Worm (Caenorhabditis elegans) whole organism, young adult: ENCODE results near the gene puf-6.

ENCODE experiments used
- F23B12.7 ChIP-seq: sonication (generic microtip); optimal IDR thresholded peaks from 2 replicates; lab custom pipeline; 2017; ENCODE audit warnings: missing genetic modification characterization, mild to moderate bottlenecking, missing compliant biosample characterization, antibody characterized with exemption, moderate library complexity; ENCODE audit not compliant: insufficient read depth
- F52B5.7 ChIP-seq: sonication (generic microtip); optimal IDR thresholded peaks from 2 replicates; lab custom pipeline; 2016; ENCODE audit warnings: mild to moderate bottlenecking, missing genetic modification characterization, missing compliant biosample characterization
- F55B11.4 ChIP-seq: sonication (generic microtip); optimal IDR thresholded peaks from 2 replicates; lab custom pipeline; 2016; ENCODE audit warnings: missing compliant biosample characterization, missing genetic modification characterization, borderline replicate concordance; ENCODE audit not compliant: insufficient read depth
- Y53F4B.3 ChIP-seq: fragments of 200-800 bp; sonication (Bioruptor generic); IDR thresholded peaks from 2 replicates; pipeline ENCODE4 v1.3.6; 2022; ENCODE audit warnings: missing genetic modification reagents, missing genetic modification characterization, missing compliant biosample characterization
- Y53G8AR.9 ChIP-seq: fragments of 200-800 bp; sonication (Bioruptor generic); conservative IDR thresholded peaks from 2 replicates; pipeline ENCODE4 v1.3.6; 2022; ENCODE audit warnings: missing genetic modification reagents, missing genetic modification characterization, missing compliant biosample characterization
- Y79H2A.3 ChIP-seq: fragments of 200-800 bp; sonication (Bioruptor generic); conservative IDR thresholded peaks from 2 replicates; pipeline ENCODE4 v1.3.6; 2022; ENCODE audit warnings: missing genetic modification reagents, missing genetic modification characterization, missing compliant biosample characterization
- Y95B8A.8 ChIP-seq: fragments of 200-800 bp; sonication (Bioruptor generic); IDR thresholded peaks from 2 replicates; pipeline ENCODE4 v1.3.6; 2022; ENCODE audit warnings: missing genetic modification reagents, missing genetic modification characterization, missing compliant biosample characterization
- atf-7 ChIP-seq: sonication (generic microtip); optimal IDR thresholded peaks from 2 replicates; lab custom pipeline; 2017; ENCODE audit warnings: mild to moderate bottlenecking, missing genetic modification characterization, missing compliant biosample characterization
- bed-2 ChIP-seq: fragments of 200-800 bp; sonication (Bioruptor generic); IDR thresholded peaks from 2 replicates; pipeline ENCODE4 v1.3.6; 2022; ENCODE audit warnings: missing genetic modification reagents, missing genetic modification characterization, missing compliant biosample characterization
- ccch-3 ChIP-seq: fragments of 200-800 bp; sonication (Bioruptor generic); optimal IDR thresholded peaks from 2 replicates; lab custom pipeline; 2018; ENCODE audit warnings: mild to moderate bottlenecking, missing genetic modification characterization, missing compliant biosample characterization
- dox-1 ChIP-seq: fragments of 200-800 bp; sonication (Bioruptor generic); IDR thresholded peaks from 2 replicates; pipeline ENCODE4 v1.3.6; 2022; ENCODE audit warnings: missing genetic modification reagents, missing genetic modification characterization, missing compliant biosample characterization
- dpl-1 ChIP-seq: fragments of 150-350 bp; optimal IDR thresholded peaks from 2 replicates; lab custom pipeline; 2014; ENCODE audit warnings: missing biosample characterization, missing genetic modification reagents, missing genetic modification characterization
- egl-44 ChIP-seq: fragments of 200-800 bp; sonication (Bioruptor generic); IDR thresholded peaks from 2 replicates; pipeline ENCODE4 v1.3.6; 2022; ENCODE audit warnings: missing genetic modification reagents, missing genetic modification characterization, missing compliant biosample characterization
- him-1 ChIP-seq: sonication (generic microtip); optimal IDR thresholded peaks from 2 replicates; lab custom pipeline; 2016; ENCODE audit warnings: missing genotype, missing genetic modification reagents, missing genetic modification characterization, missing compliant biosample characterization
- hlh-26 ChIP-seq: fragments of 200-800 bp; sonication (Bioruptor generic); conservative IDR thresholded peaks from 2 replicates; pipeline ENCODE4 v1.3.6; 2022; ENCODE audit warnings: missing genetic modification reagents, missing genetic modification characterization, missing compliant biosample characterization
- hrde-1 ChIP-seq: sonication (generic microtip); optimal IDR thresholded peaks from 2 replicates; lab custom pipeline; 2016; ENCODE audit warnings: missing genetic modification characterization, mild to moderate bottlenecking, missing compliant biosample characterization, moderate library complexity, missing genotype, missing genetic modification reagents, borderline replicate concordance
- lin-35 ChIP-seq, 3 experiments: fragments of 150-350 bp in 2 of 3; sonication (generic microtip) in 1 of 3; optimal IDR thresholded peaks; 2 replicates each; lab custom pipeline; 2014 to 2018; ENCODE audit warnings: missing biosample characterization in 3 of 3, missing genetic modification characterization in 3 of 3, missing genetic modification reagents in 3 of 3
- lin-40 ChIP-seq: sonication (generic microtip); optimal IDR thresholded peaks from 2 replicates; lab custom pipeline; 2016; ENCODE audit warnings: missing genetic modification characterization, mild to moderate bottlenecking, missing compliant biosample characterization, missing genotype, missing genetic modification reagents
- lin-54 ChIP-seq: fragments of 200-800 bp; sonication (Bioruptor generic); optimal IDR thresholded peaks from 2 replicates; lab custom pipeline; 2018; ENCODE audit warnings: mild to moderate bottlenecking, missing genetic modification characterization, missing compliant biosample characterization
- lir-1 ChIP-seq: fragments of 200-800 bp; sonication (Bioruptor generic); conservative IDR thresholded peaks from 2 replicates; pipeline ENCODE4 v1.3.6; 2022; ENCODE audit warnings: missing genetic modification reagents, missing genetic modification characterization, missing compliant biosample characterization
- nhr-120 ChIP-seq: fragments of 200-800 bp; sonication (Bioruptor generic); IDR thresholded peaks from 2 replicates; pipeline ENCODE4 v1.3.6; 2022; ENCODE audit warnings: missing genetic modification characterization, missing compliant biosample characterization
- nhr-179 ChIP-seq: sonication (generic microtip); optimal IDR thresholded peaks from 2 replicates; lab custom pipeline; 2016; ENCODE audit warnings: mild to moderate bottlenecking, missing genetic modification characterization, missing compliant biosample characterization
- rec-8 ChIP-seq, 2 experiments: sonication (generic microtip); optimal IDR thresholded peaks; 2 replicates each; lab custom pipeline; 2016; ENCODE audit warnings: mild to moderate bottlenecking in 2 of 2, missing genetic modification characterization in 2 of 2, missing genetic modification reagents in 2 of 2, missing genotype in 2 of 2, missing biosample characterization in 1 of 2, missing compliant biosample characterization in 1 of 2, moderate library complexity in 1 of 2
- snpc-3.4 ChIP-seq: sonication (generic microtip); optimal IDR thresholded peaks from 2 replicates; lab custom pipeline; 2017; ENCODE audit warnings: missing genetic modification characterization, mild to moderate bottlenecking, missing compliant biosample characterization, antibody characterized with exemption, moderate library complexity, missing genotype, missing genetic modification reagents
- snpc-4 ChIP-seq, 5 experiments: fragments of 150-350 bp in 1 of 5; sonication (generic microtip) in 4 of 5; optimal IDR thresholded peaks; 2 replicates each; lab custom pipeline; 2014 to 2018; ENCODE audit warnings: missing genetic modification characterization in 5 of 5, missing biosample characterization in 3 of 5, antibody characterized with exemption in 2 of 5, mild to moderate bottlenecking in 2 of 5, missing compliant biosample characterization in 2 of 5, missing genotype in 2 of 5, moderate library complexity in 2 of 5, missing genetic modification reagents in 1 of 5
- zim-3 ChIP-seq: sonication (generic microtip); optimal IDR thresholded peaks from 2 replicates; lab custom pipeline; 2017; ENCODE audit warnings: mild to moderate bottlenecking, missing genetic modification characterization, moderate library complexity, missing compliant biosample characterization
- ztf-18 ChIP-seq: sonication (generic microtip); optimal IDR thresholded peaks from 2 replicates; lab custom pipeline; 2016; ENCODE audit warnings: missing genotype, mild to moderate bottlenecking, missing genetic modification characterization, missing compliant biosample characterization
- ztf-25 ChIP-seq: fragments of 200-800 bp; sonication (Bioruptor generic); IDR thresholded peaks from 2 replicates; pipeline ENCODE4 v1.3.6; 2022; ENCODE audit warnings: missing genetic modification reagents, missing genetic modification characterization, missing compliant biosample characterization
- ztf-26 ChIP-seq: sonication (generic microtip); optimal IDR thresholded peaks from 2 replicates; lab custom pipeline; 2017; ENCODE audit warnings: missing genetic modification characterization, missing compliant biosample characterization
- ztf-6 ChIP-seq: fragments of 200-800 bp; sonication (Bioruptor generic); IDR thresholded peaks from 2 replicates; pipeline ENCODE4 v1.3.6; 2022; ENCODE audit warnings: missing genetic modification reagents, missing genetic modification characterization, missing compliant biosample characterization

The puf-6 gene

ce11 chrII:13016381-13016780 is 26.9 kb downstream of the puf-6 start (continued):
- TF ChIP-seq ztf-6 (peak; percentile 63; the same call in 1 of the 2 replicates), lin-54 (GFP tag; lab: Kevin White, UChicago) (peak; percentile 41)
- TF ChIP-seq, all 124 proteins: peak for 35; not testable (repeated sequence) for 89

ce11 chrII:13013966-13014365 is 29.3 kb downstream of the puf-6 start, which contains the start of gene F18A11.5:
Gene F18A11.5 (minus strand): TSS chrII:13014286.
- TF ChIP-seq atf-7 (tag; lab: Kevin White, UChicago) (no peak), F52B5.7 (tag; lab: Kevin White, UChicago) (peak; percentile 36), ztf-25 (GFP tag; lab: Robert Waterston, UW) (peak; percentile 46; the same call in 1 of the 2 replicates), ccch-3 (GFP tag; lab: Kevin White, UChicago) (no peak), hrde-1 (tag; lab: Kevin White, UChicago) (peak; percentile 46), dpl-1 (GFP tag; lab: Kevin White, UChicago) (no peak), egl-44 (no peak), snpc-3.4 (tag; lab: Kevin White, UChicago) (peak; percentile 33), Y95B8A.8 (peak; percentile 60; the same call in 1 of the 2 replicates), bed-2 (GFP tag; lab: Robert Waterston, UW) (no peak), hlh-26 (GFP tag; lab: Robert Waterston, UW) (no peak), snpc-4 (GFP tag; optimal IDR thresholded peaks at IDR 0.05; lab: Kevin White, UChicago) (no peak), snpc-4 (tag; optimal IDR thresholded peaks at IDR 0.05; lab: Kevin White, UChicago) (peak in 1 of 4 experiments; percentile 20), ztf-18 (tag; lab: Kevin White, UChicago) (no peak), lin-40 (no peak), Y53F4B.3 (GFP tag; lab: Robert Waterston, UW) (no peak)

DNA sequence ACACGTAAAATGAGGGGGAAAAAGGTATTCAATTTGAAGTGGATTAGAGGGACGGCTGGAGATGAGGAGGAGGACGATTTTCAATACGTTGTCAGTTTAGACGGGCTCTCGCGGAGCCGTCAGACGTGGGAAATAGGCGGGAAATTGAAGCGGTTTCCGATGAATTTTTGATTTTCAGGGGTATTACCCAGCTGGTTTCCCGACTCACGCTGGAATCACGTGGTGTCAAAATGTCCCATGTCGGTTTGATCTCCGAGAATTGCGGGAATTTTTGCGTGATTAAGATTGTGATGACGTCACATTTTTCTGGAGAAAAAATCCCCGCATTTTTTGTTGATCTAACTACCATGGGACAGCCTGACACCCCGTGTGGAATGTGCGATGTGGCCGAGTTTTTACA is 30.6 kb downstream of the puf-6 start:
- TF ChIP-seq atf-7 (tag; lab: Kevin White, UChicago) (peak; percentile 21), F23B12.7 (tag; lab: Kevin White, UChicago) (no peak)

ce11 chrII:13007717-13008461 is 35.4 kb downstream of the puf-6 start, which contains the start of gene oig-2:
Gene oig-2 (minus strand): TSS chrII:13008164.
- TF ChIP-seq zim-3 (tag; lab: Kevin White, UChicago), result no peak
- TF ChIP-seq hrde-1 (tag; lab: Kevin White, UChicago), result no peak
- no peak for TF ChIP-seq lir-1 (GFP tag; lab: Robert Waterston, UW)
- no peak for TF ChIP-seq lin-35 (GFP tag; optimal IDR thresholded peaks at IDR 0.05; lab: Kevin White, UChicago)
- no peak for TF ChIP-seq nhr-120 (GFP tag; lab: Robert Waterston, UW)
- TF ChIP-seq nhr-179, result no peak
- no peak for TF ChIP-seq rec-8 (tag; optimal IDR thresholded peaks at IDR 0.05; lab: Kevin White, UChicago)
- TF ChIP-seq dox-1 (GFP tag; lab: Robert Waterston, UW), result no peak
- no peak for TF ChIP-seq Y79H2A.3 (GFP tag; lab: Robert Waterston, UW)
- no peak for TF ChIP-seq F55B11.4 (tag; lab: Kevin White, UChicago)
- no peak for TF ChIP-seq him-1 (tag; lab: Kevin White, UChicago)
- no peak for TF ChIP-seq ztf-26 (tag; lab: Kevin White, UChicago)
- no peak for TF ChIP-seq Y53G8AR.9 (GFP tag; lab: Robert Waterston, UW)
